Worm (Caenorhabditis elegans): Measurements from ENCODE around the gene srlf-17.
A peak's percentile ranks its signal among the peaks of the same experiment; 100 is the strongest.

srlf-17 gene

ce11 chrIV:11146962-11147470 lies 44.5 kb upstream of the srlf-17 start, which contains the start of gene pigq-1 (continued):
- no peak for TF ChIP-seq ceh-58 (GFP tag; IDR thresholded peaks at IDR 0.05)
- peak; percentile 72 for TF ChIP-seq snpc-1.3 (tag; optimal IDR thresholded peaks at IDR 0.05; ENCODE audit: insufficient read depth)
- peak; percentile 81; the same call in 1 of the 2 replicates for TF ChIP-seq B0336.3 (GFP tag; IDR thresholded peaks at IDR 0.05)
- TF ChIP-seq atf-7 (tag; optimal IDR thresholded peaks at IDR 0.05): peak; percentile 71
- TF ChIP-seq F52B5.7 (tag; optimal IDR thresholded peaks at IDR 0.05): no peak
- peak; percentile 34 for TF ChIP-seq tbp1 (GFP tag; optimal IDR thresholded peaks at IDR 0.05)
- no peak for TF ChIP-seq F22D6.2 (tag; optimal IDR thresholded peaks at IDR 0.05)
- no peak for TF ChIP-seq ceh-91 (GFP tag; IDR thresholded peaks at IDR 0.05)
- TF ChIP-seq T26A5.8 (tag; optimal IDR thresholded peaks at IDR 0.05): peak; percentile 21
- TF ChIP-seq nhr-27 (tag; optimal IDR thresholded peaks at IDR 0.05): peak; percentile 30
- TF ChIP-seq rpc-1 (optimal IDR thresholded peaks at IDR 0.05): no peak
- TF ChIP-seq rpc-1 (tag; optimal IDR thresholded peaks at IDR 0.05): no peak
- TF ChIP-seq madf-8 (GFP tag; conservative IDR thresholded peaks at IDR 0.05): no peak
- TF ChIP-seq attf-3 (GFP tag; conservative IDR thresholded peaks at IDR 0.05): no peak
- no peak for TF ChIP-seq mcd-1 (GFP tag; IDR thresholded peaks at IDR 0.05)
- TF ChIP-seq egl-44 (GFP tag; IDR thresholded peaks at IDR 0.05): no peak
- TF ChIP-seq attf-5 (GFP tag; optimal IDR thresholded peaks at IDR 0.05): peak; percentile 47
- no peak for TF ChIP-seq mel-28 (tag; optimal IDR thresholded peaks at IDR 0.05; ENCODE audit: borderline replicate concordance)
- TF ChIP-seq somi-1 (GFP tag; optimal IDR thresholded peaks at IDR 0.05): peak; percentile 14
- 0 out of 2 replicates have a peak, but pooled peaks have one; percentile 6 for TF ChIP-seq C17E4.6 (GFP tag; IDR thresholded peaks at IDR 0.05)
- TF ChIP-seq Y56A3A.18 (GFP tag; IDR thresholded peaks at IDR 0.05): peak; percentile 71; the same call in 1 of the 2 replicates
- no peak for TF ChIP-seq nhr-179 (tag; optimal IDR thresholded peaks at IDR 0.05)
- TF ChIP-seq madf-6 (GFP tag; IDR thresholded peaks at IDR 0.05): peak; percentile 66
- TF ChIP-seq sea-2 (GFP tag; IDR thresholded peaks at IDR 0.05): no peak
- no peak for TF ChIP-seq ztf-18 (tag; optimal IDR thresholded peaks at IDR 0.05)
- TF ChIP-seq K11D2.4 (GFP tag; IDR thresholded peaks at IDR 0.05): no peak
- no peak for TF ChIP-seq hlh-26 (GFP tag; conservative IDR thresholded peaks at IDR 0.05)
- TF ChIP-seq dpl-1 (GFP tag; optimal IDR thresholded peaks at IDR 0.05): no peak
- TF ChIP-seq ZK185.1 (tag; optimal IDR thresholded peaks at IDR 0.05; ENCODE audit: poor library complexity, severe bottlenecking): peak; percentile 83
- peak; percentile 90 for TF ChIP-seq ama-1 (optimal IDR thresholded peaks at IDR 0.05)
- no peak for TF ChIP-seq ama-1 (GFP tag; optimal IDR thresholded peaks at IDR 0.05)
- TF ChIP-seq dpff-1 (tag; optimal IDR thresholded peaks at IDR 0.05): peak; percentile 95
- TF ChIP-seq F33H1.4 (GFP tag; IDR thresholded peaks at IDR 0.05): no peak
- TF ChIP-seq Y67H2A.10 (GFP tag; conservative IDR thresholded peaks at IDR 0.05): no peak
- peak; percentile 80 for TF ChIP-seq F57C9.4 (tag; optimal IDR thresholded peaks at IDR 0.05)
- peak; percentile 51 for TF ChIP-seq snpc-1.1 (tag; optimal IDR thresholded peaks at IDR 0.05; ENCODE audit: insufficient read depth)
- TF ChIP-seq tlf-1 (GFP tag; optimal IDR thresholded peaks at IDR 0.05): peak; percentile 80
- TF ChIP-seq ekl-4 (GFP tag; IDR thresholded peaks at IDR 0.05): peak; percentile 53; the same call in 1 of the 2 replicates
- peak; percentile 61 for TF ChIP-seq die-1 (tag; optimal IDR thresholded peaks at IDR 0.05)
- TF ChIP-seq attf-6 (GFP tag; IDR thresholded peaks at IDR 0.05): no peak
- peak; percentile 33 for TF ChIP-seq madf-10 (tag; optimal IDR thresholded peaks at IDR 0.05)
- TF ChIP-seq C06A6.2 (GFP tag; conservative IDR thresholded peaks at IDR 0.05): no peak
- TF ChIP-seq nhr-120 (GFP tag; IDR thresholded peaks at IDR 0.05): no peak
- TF ChIP-seq pha-4 (tag; optimal IDR thresholded peaks at IDR 0.05): no peak
- peak; percentile 78 for TF ChIP-seq repo-1 (tag; optimal IDR thresholded peaks at IDR 0.05)
- no peak for TF ChIP-seq F55B11.4 (tag; optimal IDR thresholded peaks at IDR 0.05; ENCODE audit: borderline replicate concordance, insufficient read depth)
- TF ChIP-seq zim-3 (tag; optimal IDR thresholded peaks at IDR 0.05): peak; percentile 38
- no peak for TF ChIP-seq akir-1 (GFP tag; optimal IDR thresholded peaks at IDR 0.05)
- peak; percentile 71; the same call in 1 of the 2 replicates for TF ChIP-seq nfyb-1 (GFP tag; IDR thresholded peaks at IDR 0.05)
- TF ChIP-seq Y53G8AR.9 (GFP tag; conservative IDR thresholded peaks at IDR 0.05): peak; percentile 84
